Worm (Caenorhabditis elegans): ENCODE results near the gene Y53F4B.23.

The Y53F4B.23 gene

ce11 chrII:15164453-15164852, 40.1 kb downstream of the Y53F4B.23 start, which contains the start of gene gst-26:
Gene gst-26, minus strand, starts transcription at chrII:15164553.
- no peak for TF ChIP-seq chd-7 (tag; optimal IDR thresholded peaks at IDR 0.05)
- no peak for TF ChIP-seq ztf-6 (GFP tag; IDR thresholded peaks at IDR 0.05)
- TF ChIP-seq B0336.3 (GFP tag; IDR thresholded peaks at IDR 0.05) = no peak
- no peak for TF ChIP-seq hlh-26 (GFP tag; conservative IDR thresholded peaks at IDR 0.05)
- no peak for TF ChIP-seq ztf-25 (GFP tag; IDR thresholded peaks at IDR 0.05)
- no peak for TF ChIP-seq bed-1 (GFP tag; IDR thresholded peaks at IDR 0.05)
- TF ChIP-seq nhr-80 (tag; optimal IDR thresholded peaks at IDR 0.05) = peak; percentile 39
- no peak for TF ChIP-seq dpl-1 (GFP tag; optimal IDR thresholded peaks at IDR 0.05)

DNA sequence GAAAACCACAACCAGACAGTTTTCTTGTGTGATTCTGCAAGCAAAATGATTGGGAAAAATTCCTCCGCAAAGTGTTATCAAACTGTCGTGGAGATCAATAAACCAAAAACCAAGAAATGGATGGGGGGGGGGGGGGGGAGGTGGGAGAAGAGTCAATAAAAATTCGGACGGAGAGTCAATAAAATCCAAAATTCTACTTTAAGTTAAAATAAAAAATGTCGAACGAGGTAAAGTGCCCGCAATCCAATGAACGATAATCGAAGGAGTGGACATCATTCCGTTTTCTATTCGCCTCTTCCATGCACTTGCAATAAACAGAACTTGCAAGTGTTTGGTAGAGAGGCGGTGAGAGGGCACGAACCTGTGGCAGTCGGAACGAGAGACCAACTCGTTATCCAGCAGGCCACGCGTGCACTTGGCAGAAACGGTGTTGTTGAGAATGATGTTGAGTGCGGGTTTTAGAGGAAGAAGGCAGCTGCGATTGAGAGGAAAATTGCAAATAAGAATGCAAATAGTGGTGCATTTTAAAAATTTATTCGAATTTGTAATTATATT, 41.5 kb downstream of the Y53F4B.23 start, which contains the start of gene gst-27:
TSS of gene gst-27 (minus strand) at position 51 of the 555 bp plus-strand sequence.
- TF ChIP-seq egl-18 (GFP tag; IDR thresholded peaks at IDR 0.05) (no peak), lsl-1 (GFP tag; optimal IDR thresholded peaks at IDR 0.05) (peak; percentile 57), ztf-18 (tag; optimal IDR thresholded peaks at IDR 0.05) (peak; percentile 76), Y95B8A.8 (GFP tag; IDR thresholded peaks at IDR 0.05) (no peak), F33H1.4 (GFP tag; IDR thresholded peaks at IDR 0.05) (0 out of 2 replicates have a peak, but pooled peaks have one; percentile 35), ceh-79 (tag; optimal IDR thresholded peaks at IDR 0.05) (peak; percentile 64), hlh-12 (tag; optimal IDR thresholded peaks at IDR 0.05) (no peak), snpc-4 (GFP tag; optimal IDR thresholded peaks at IDR 0.05) (peak; percentile 53), snpc-4 (tag; optimal IDR thresholded peaks at IDR 0.05) (peak; percentile 57 to 84 (median 79)), Y53G8AR.9 (GFP tag; conservative IDR thresholded peaks at IDR 0.05) (peak; percentile 79), ztf-6 (GFP tag; IDR thresholded peaks at IDR 0.05) (peak; percentile 54; the same call in 1 of the 2 replicates), ztf-3 (GFP tag; optimal IDR thresholded peaks at IDR 0.05) (peak; percentile 34), F57C9.4 (tag; optimal IDR thresholded peaks at IDR 0.05) (peak; percentile 39), unc-62 (GFP tag; optimal IDR thresholded peaks at IDR 0.05) (no peak), bed-2 (GFP tag; IDR thresholded peaks at IDR 0.05) (0 out of 2 replicates have a peak, but pooled peaks have one; percentile 63), madf-10 (tag; optimal IDR thresholded peaks at IDR 0.05) (peak; percentile 88), snpc-1.1 (tag; optimal IDR thresholded peaks at IDR 0.05; ENCODE audit: insufficient read depth) (peak; percentile 78), F22D6.2 (tag; optimal IDR thresholded peaks at IDR 0.05) (peak; percentile 67), tbx-9 (tag; optimal IDR thresholded peaks at IDR 0.05; ENCODE audit: borderline replicate concordance) (peak; percentile 68), aptf-3 (GFP tag; IDR thresholded peaks at IDR 0.05) (0 out of 2 replicates have a peak, but pooled peaks have one; percentile 47), rcor-1 (GFP tag; IDR thresholded peaks at IDR 0.05) (peak; percentile 83), lir-1 (GFP tag; conservative IDR thresholded peaks at IDR 0.05) (peak; percentile 52; the same call in 1 of the 2 replicates), ztf-25 (GFP tag; IDR thresholded peaks at IDR 0.05) (peak; percentile 91), Y53F4B.3 (GFP tag; IDR thresholded peaks at IDR 0.05) (peak; percentile 56; the same call in 1 of the 2 replicates), ztf-26 (tag; optimal IDR thresholded peaks at IDR 0.05) (peak; percentile 91), zfh-2 (GFP tag; conservative IDR thresholded peaks at IDR 0.05) (peak; percentile 86), T26A5.8 (tag; optimal IDR thresholded peaks at IDR 0.05) (peak; percentile 22), F57A8.1 (GFP tag; optimal IDR thresholded peaks at IDR 0.05) (no peak), ama-1 (optimal IDR thresholded peaks at IDR 0.05) (no peak), ama-1 (GFP tag; optimal IDR thresholded peaks at IDR 0.05) (peak; percentile 88 to 91), nhr-27 (tag; optimal IDR thresholded peaks at IDR 0.05) (peak; percentile 63), K11D2.4 (GFP tag; IDR thresholded peaks at IDR 0.05) (peak; percentile 38; the same call in 1 of the 2 replicates), ceh-91 (GFP tag; IDR thresholded peaks at IDR 0.05) (0 out of 2 replicates have a peak, but pooled peaks have one; percentile 21), cebp-1 (GFP tag; IDR thresholded peaks at IDR 0.05) (no peak), cebp-1 (tag; optimal IDR thresholded peaks at IDR 0.05) (peak; percentile 86), let-526 (GFP tag; IDR thresholded peaks at IDR 0.05) (peak; percentile 72; the same call in 1 of the 2 replicates), F49E8.2 (tag; optimal IDR thresholded peaks at IDR 0.05; ENCODE audit: insufficient read depth) (peak; percentile 88), atf-7 (tag; optimal IDR thresholded peaks at IDR 0.05) (peak; percentile 78), T07F8.4 (tag; optimal IDR thresholded peaks at IDR 0.05) (peak; percentile 89), hrde-1 (tag; optimal IDR thresholded peaks at IDR 0.05; ENCODE audit: borderline replicate concordance) (peak; percentile 79), Y79H2A.3 (GFP tag; conservative IDR thresholded peaks at IDR 0.05) (peak; percentile 80; the same call in 1 of the 2 replicates)
